Fruit fly (Drosophila melanogaster): ENCODE results near the gene CCT6.

The CCT6 gene

DNA sequence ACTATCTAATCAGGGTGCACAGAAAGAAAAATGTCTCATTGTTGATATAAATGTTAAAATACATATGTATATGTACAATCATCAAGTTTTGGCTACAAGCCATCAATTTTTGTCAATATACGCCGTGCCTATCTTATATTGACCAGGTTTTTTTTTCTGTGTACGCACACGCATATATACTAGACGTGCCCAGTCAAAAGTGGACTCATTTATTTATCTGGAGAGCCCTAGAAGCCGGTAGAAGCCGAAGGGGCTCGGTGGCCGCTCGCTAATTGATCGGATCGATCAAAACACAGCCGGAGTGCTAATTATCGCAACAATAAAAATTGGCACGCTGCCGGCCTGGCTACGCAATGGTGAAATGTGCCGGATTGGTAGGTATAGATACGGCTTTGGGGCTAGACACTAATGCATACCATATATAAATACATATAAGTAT, 6.1 kb upstream of the CCT6 start (continued):
- peak; percentile 64 for TF ChIP-seq CG11696 (GFP tag; IDR thresholded peaks at IDR 0.05)
- TF ChIP-seq seq (GFP tag; IDR thresholded peaks at IDR 0.05) = peak; percentile 65
- no peak for TF ChIP-seq CG8359 (GFP tag; optimal IDR thresholded peaks at IDR 0.05; ENCODE audit: borderline replicate concordance)
- TF ChIP-seq Poxn (GFP tag; IDR thresholded peaks at IDR 0.05) = 0 out of 2 replicates have a peak, but pooled peaks have one; percentile 30
- peak; percentile 84 for TF ChIP-seq cwo (GFP tag; optimal IDR thresholded peaks at IDR 0.05)
- TF ChIP-seq Dp (GFP tag; optimal IDR thresholded peaks at IDR 0.05) = no peak
- no peak for TF ChIP-seq psq (GFP tag; optimal IDR thresholded peaks at IDR 0.05)
- peak; percentile 77 for TF ChIP-seq CG13424 (tag; optimal IDR thresholded peaks at IDR 0.05)
- TF ChIP-seq YL-1 (GFP tag; optimal IDR thresholded peaks at IDR 0.05) = no peak
- no peak for TF ChIP-seq Trl (optimal IDR thresholded peaks at IDR 0.05)
- TF ChIP-seq Trl (GFP tag; optimal IDR thresholded peaks at IDR 0.05) = peak; percentile 46
- TF ChIP-seq CG7372 (GFP tag; IDR thresholded peaks at IDR 0.05) = peak; percentile 57; the same call in 1 of the 2 replicates
- TF ChIP-seq CG14441 (GFP tag; IDR thresholded peaks at IDR 0.05) = peak; percentile 84
- TF ChIP-seq CG17829 (tag; optimal IDR thresholded peaks at IDR 0.05) = peak; percentile 30
- TF ChIP-seq Tbp (GFP tag; optimal IDR thresholded peaks at IDR 0.05) = no peak
- no peak for TF ChIP-seq btn (GFP tag; optimal IDR thresholded peaks at IDR 0.05)
- TF ChIP-seq CG9932 (GFP tag; IDR thresholded peaks at IDR 0.05) = peak; percentile 87
- TF ChIP-seq insv (GFP tag; optimal IDR thresholded peaks at IDR 0.05) = peak in 1 of 2 experiments; percentile 27
- TF ChIP-seq CG6689 (GFP tag; IDR thresholded peaks at IDR 0.05) = peak; percentile 60
- peak; percentile 85 for TF ChIP-seq lilli (GFP tag; optimal IDR thresholded peaks at IDR 0.05)
- TF ChIP-seq CG3995 (GFP tag; optimal IDR thresholded peaks at IDR 0.05) = peak; percentile 14
- TF ChIP-seq al (GFP tag; IDR thresholded peaks at IDR 0.05) = peak; percentile 66; the same call in 1 of the 2 replicates
- TF ChIP-seq C15 (GFP tag; IDR thresholded peaks at IDR 0.05) = peak; percentile 47; the same call in 1 of the 3 replicates
- TF ChIP-seq Sry-β (GFP tag; optimal IDR thresholded peaks at IDR 0.05) = no peak
- TF ChIP-seq ranshi (GFP tag; IDR thresholded peaks at IDR 0.05) = peak; percentile 78
- TF ChIP-seq Nf-YA (GFP tag; IDR thresholded peaks at IDR 0.05) = 0 out of 2 replicates have a peak, but pooled peaks have one; percentile 48
- peak; percentile 74 for TF ChIP-seq NfI (GFP tag; optimal IDR thresholded peaks at IDR 0.05)
- TF ChIP-seq luna (GFP tag; optimal IDR thresholded peaks at IDR 0.05) = no peak
- peak; percentile 69 for TF ChIP-seq mam (GFP tag; optimal IDR thresholded peaks at IDR 0.05)
- peak; percentile 47 for TF ChIP-seq NK7.1 (GFP tag; optimal IDR thresholded peaks at IDR 0.05)
- TF ChIP-seq CG30431 (GFP tag; optimal IDR thresholded peaks at IDR 0.05) = peak; percentile 41
- peak; percentile 35 for TF ChIP-seq grn (GFP tag; optimal IDR thresholded peaks at IDR 0.05)
- TF ChIP-seq her (GFP tag; optimal IDR thresholded peaks at IDR 0.05) = peak; percentile 47
- peak; percentile 57 for TF ChIP-seq Hey (tag; optimal IDR thresholded peaks at IDR 0.05)
- TF ChIP-seq CG15269 (tag; optimal IDR thresholded peaks at IDR 0.05) = peak; percentile 80
- TF ChIP-seq CG7745 (tag; optimal IDR thresholded peaks at IDR 0.05) = no peak
- no peak for TF ChIP-seq sima (GFP tag; optimal IDR thresholded peaks at IDR 0.05)
- TF ChIP-seq emc (GFP tag; optimal IDR thresholded peaks at IDR 0.05) = peak; percentile 17
- no peak for TF ChIP-seq en (GFP tag; optimal IDR thresholded peaks at IDR 0.05)
- no peak for TF ChIP-seq tup (GFP tag; optimal IDR thresholded peaks at IDR 0.05)
- TF ChIP-seq sd (tag; optimal IDR thresholded peaks at IDR 0.05) = peak; percentile 56
- TF ChIP-seq Hr78 (GFP tag; optimal IDR thresholded peaks at IDR 0.05) = no peak
- TF ChIP-seq Jarid2 (GFP tag; optimal IDR thresholded peaks at IDR 0.05) = no peak
- TF ChIP-seq CG10147 (GFP tag; optimal IDR thresholded peaks at IDR 0.05) = peak; percentile 70
- TF ChIP-seq bcd (GFP tag; optimal IDR thresholded peaks at IDR 0.05) = peak; percentile 60
- TF ChIP-seq CG4617 (GFP tag; optimal IDR thresholded peaks at IDR 0.05; ENCODE audit: borderline replicate concordance) = no peak
- TF ChIP-seq ewg (GFP tag; optimal IDR thresholded peaks at IDR 0.05) = peak; percentile 33
- TF ChIP-seq CG11093 (GFP tag; IDR thresholded peaks at IDR 0.05) = no peak
- peak; percentile 61 for TF ChIP-seq CG2712 (tag; optimal IDR thresholded peaks at IDR 0.05)
- peak; percentile 69 for TF ChIP-seq wdn (GFP tag; IDR thresholded peaks at IDR 0.05)
- TF ChIP-seq CG11398 (GFP tag; optimal IDR thresholded peaks at IDR 0.05) = no peak

Data from whole organism, embryonic.